Worm (Caenorhabditis elegans): ENCODE results near the gene acl-3.

DNA sequence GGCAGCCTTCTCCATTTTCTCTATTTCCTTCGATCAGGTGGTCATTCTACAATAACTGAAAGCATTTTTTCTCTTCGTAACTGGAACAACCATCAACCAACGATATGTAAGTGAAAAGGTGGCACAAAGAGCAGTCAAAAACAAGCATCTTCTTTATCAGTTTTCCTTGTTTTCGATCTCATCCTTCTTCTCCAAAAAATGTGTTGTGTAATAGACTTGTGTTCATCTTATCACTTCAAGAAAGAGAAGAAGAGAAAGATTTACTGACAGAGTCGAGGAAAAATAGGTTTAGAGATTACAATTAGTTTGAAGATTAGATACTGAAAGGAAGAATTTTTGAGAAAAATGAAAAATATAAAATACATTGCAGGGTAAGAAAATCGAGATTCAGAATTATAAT lies 6.5 kb downstream of the acl-3 start:
- TF ChIP-seq nhr-11 (tag; optimal IDR thresholded peaks at IDR 0.05) (no peak), egl-27 (tag; optimal IDR thresholded peaks at IDR 0.05) (no peak), aly-2 (tag; optimal IDR thresholded peaks at IDR 0.05) (no peak), R02D3.7 (tag; optimal IDR thresholded peaks at IDR 0.05) (no peak), dpl-1 (GFP tag; optimal IDR thresholded peaks at IDR 0.05) (no peak)

Data from whole organism, L4 larva.